Worm (Caenorhabditis elegans) whole organism, young adult: Measurements from ENCODE around the gene F07F6.1.

ENCODE experiments used
- B0336.3 ChIP-seq: fragments of 200-800 bp; sonication (Bioruptor generic); IDR thresholded peaks from 2 replicates; pipeline ENCODE4 v1.3.6; 2022; ENCODE audit warnings: missing genetic modification characterization, missing compliant biosample characterization
- C06A6.2 ChIP-seq: fragments of 200-800 bp; sonication (Bioruptor generic); conservative IDR thresholded peaks from 2 replicates; pipeline ENCODE4 v1.3.6; 2022; ENCODE audit warnings: missing genetic modification characterization, missing compliant biosample characterization
- C17E4.6 ChIP-seq: fragments of 200-800 bp; sonication (Bioruptor generic); IDR thresholded peaks from 2 replicates; pipeline ENCODE4 v1.3.6; 2022; ENCODE audit warnings: missing genetic modification reagents, missing genetic modification characterization, missing compliant biosample characterization
- D2030.7 ChIP-seq: fragments of 200-800 bp; sonication (Bioruptor generic); IDR thresholded peaks from 2 replicates; pipeline ENCODE4 v1.3.6; 2022; ENCODE audit warnings: missing genetic modification reagents, missing genetic modification characterization, missing compliant biosample characterization
- F37B4.10 ChIP-seq: fragments of 200-800 bp; sonication (Bioruptor generic); IDR thresholded peaks from 2 replicates; pipeline ENCODE4 v1.3.6; 2022; ENCODE audit warnings: missing genetic modification characterization, missing compliant biosample characterization
- F39B2.1 ChIP-seq: fragments of 200-800 bp; sonication (Bioruptor generic); IDR thresholded peaks from 2 replicates; pipeline ENCODE4 v1.3.6; 2022; ENCODE audit warnings: missing genetic modification reagents, missing genetic modification characterization, missing compliant biosample characterization
- F49E8.2 ChIP-seq: sonication (generic microtip); optimal IDR thresholded peaks from 3 replicates; lab custom pipeline; 2017; ENCODE audit warnings: missing genetic modification characterization, mild to moderate bottlenecking, missing compliant biosample characterization, antibody characterized with exemption, moderate library complexity; ENCODE audit not compliant: insufficient read depth
- F52B5.7 ChIP-seq: sonication (generic microtip); optimal IDR thresholded peaks from 2 replicates; lab custom pipeline; 2016; ENCODE audit warnings: mild to moderate bottlenecking, missing genetic modification characterization, missing compliant biosample characterization
- F57A8.1 ChIP-seq: fragments of 200-800 bp; sonication (Bioruptor generic); optimal IDR thresholded peaks from 2 replicates; lab custom pipeline; 2018; ENCODE audit warnings: mild to moderate bottlenecking, missing genetic modification characterization, moderate library complexity, missing compliant biosample characterization
- K12H6.12 ChIP-seq: fragments of 200-800 bp; sonication (Bioruptor generic); optimal IDR thresholded peaks from 2 replicates; lab custom pipeline; 2018; ENCODE audit warnings: mild to moderate bottlenecking, missing genetic modification characterization, missing compliant biosample characterization
- aptf-2 ChIP-seq: fragments of 200-800 bp; sonication (Bioruptor generic); conservative IDR thresholded peaks from 2 replicates; pipeline ENCODE4 v1.3.6; 2022; ENCODE audit warnings: missing genetic modification reagents, missing genetic modification characterization, missing compliant biosample characterization
- aptf-3 ChIP-seq: fragments of 200-800 bp; sonication (Bioruptor generic); IDR thresholded peaks from 2 replicates; pipeline ENCODE4 v1.3.6; 2022; ENCODE audit warnings: missing genetic modification characterization, missing compliant biosample characterization
- athp-1 ChIP-seq: sonication (generic microtip); optimal IDR thresholded peaks from 2 replicates; lab custom pipeline; 2017; ENCODE audit warnings: mild to moderate bottlenecking, missing genetic modification characterization, missing compliant biosample characterization
- attf-3 ChIP-seq: fragments of 200-800 bp; sonication (Bioruptor generic); conservative IDR thresholded peaks from 2 replicates; pipeline ENCODE4 v1.3.6; 2022; ENCODE audit warnings: missing genetic modification reagents, missing genetic modification characterization, missing compliant biosample characterization
- bed-1 ChIP-seq: fragments of 200-800 bp; sonication (Bioruptor generic); IDR thresholded peaks from 2 replicates; pipeline ENCODE4 v1.3.6; 2022; ENCODE audit warnings: missing genetic modification reagents, missing genetic modification characterization, missing compliant biosample characterization
- ccch-3 ChIP-seq: fragments of 200-800 bp; sonication (Bioruptor generic); optimal IDR thresholded peaks from 2 replicates; lab custom pipeline; 2018; ENCODE audit warnings: mild to moderate bottlenecking, missing genetic modification characterization, missing compliant biosample characterization
- ceh-100 ChIP-seq: fragments of 200-800 bp; sonication (Bioruptor generic); IDR thresholded peaks from 2 replicates; pipeline ENCODE4 v1.3.6; 2022; ENCODE audit warnings: missing genetic modification reagents, missing genetic modification characterization, missing compliant biosample characterization
- chd-7 ChIP-seq: sonication (generic microtip); optimal IDR thresholded peaks from 2 replicates; lab custom pipeline; 2016; ENCODE audit warnings: mild to moderate bottlenecking, missing genetic modification characterization, moderate library complexity, missing compliant biosample characterization
- dpff-1 ChIP-seq: sonication (generic microtip); optimal IDR thresholded peaks from 2 replicates; lab custom pipeline; 2017; ENCODE audit warnings: mild to moderate bottlenecking, missing genetic modification characterization, missing compliant biosample characterization
- egl-18 ChIP-seq: fragments of 200-800 bp; sonication (Bioruptor generic); IDR thresholded peaks from 2 replicates; pipeline ENCODE4 v1.3.6; 2022; ENCODE audit warnings: missing genetic modification reagents, missing genetic modification characterization, missing compliant biosample characterization
- egl-44 ChIP-seq: fragments of 200-800 bp; sonication (Bioruptor generic); IDR thresholded peaks from 2 replicates; pipeline ENCODE4 v1.3.6; 2022; ENCODE audit warnings: missing genetic modification reagents, missing genetic modification characterization, missing compliant biosample characterization
- ets-4 ChIP-seq: fragments of 200-800 bp; sonication (Bioruptor generic); optimal IDR thresholded peaks from 2 replicates; lab custom pipeline; 2018; ENCODE audit warnings: mild to moderate bottlenecking, missing genetic modification characterization, missing compliant biosample characterization
- hmg-20 ChIP-seq: fragments of 200-800 bp; sonication (Bioruptor generic); IDR thresholded peaks from 2 replicates; pipeline ENCODE4 v1.3.6; 2022; ENCODE audit warnings: missing genetic modification reagents, missing genetic modification characterization, missing compliant biosample characterization
- let-607 ChIP-seq, 2 experiments: fragments of 200-800 bp in 1 of 2; sonication (Bioruptor generic) in 1 of 2; sonication (generic microtip) in 1 of 2; optimal IDR thresholded peaks; 2 replicates each; lab custom pipeline; 2016 to 2018; ENCODE audit warnings: mild to moderate bottlenecking in 2 of 2, missing compliant biosample characterization in 2 of 2, missing genetic modification characterization in 2 of 2, moderate library complexity in 2 of 2, missing genotype in 1 of 2
- lin-26 ChIP-seq: fragments of 200-800 bp; sonication (Bioruptor generic); IDR thresholded peaks from 2 replicates; pipeline ENCODE4 v1.3.6; 2022; ENCODE audit warnings: missing genetic modification reagents, missing genetic modification characterization, missing compliant biosample characterization
- lin-40 ChIP-seq: sonication (generic microtip); optimal IDR thresholded peaks from 2 replicates; lab custom pipeline; 2016; ENCODE audit warnings: missing genetic modification characterization, mild to moderate bottlenecking, missing compliant biosample characterization, missing genotype, missing genetic modification reagents
- lin-54 ChIP-seq: fragments of 200-800 bp; sonication (Bioruptor generic); optimal IDR thresholded peaks from 2 replicates; lab custom pipeline; 2018; ENCODE audit warnings: mild to moderate bottlenecking, missing genetic modification characterization, missing compliant biosample characterization
- lsl-1 ChIP-seq: fragments of 200-800 bp; sonication (Bioruptor generic); optimal IDR thresholded peaks from 2 replicates; lab custom pipeline; 2018; ENCODE audit warnings: mild to moderate bottlenecking, missing genetic modification characterization, moderate library complexity, missing compliant biosample characterization
- madf-10 ChIP-seq: sonication (generic microtip); optimal IDR thresholded peaks from 2 replicates; lab custom pipeline; 2016; ENCODE audit warnings: mild to moderate bottlenecking, missing genetic modification characterization, missing compliant biosample characterization
- madf-6 ChIP-seq: fragments of 200-800 bp; sonication (Bioruptor generic); IDR thresholded peaks from 2 replicates; pipeline ENCODE4 v1.3.6; 2022; ENCODE audit warnings: missing genetic modification reagents, missing genetic modification characterization, missing compliant biosample characterization
- madf-8 ChIP-seq: fragments of 200-800 bp; sonication (Bioruptor generic); conservative IDR thresholded peaks from 2 replicates; pipeline ENCODE4 v1.3.6; 2022; ENCODE audit warnings: missing genetic modification reagents, missing genetic modification characterization, missing compliant biosample characterization
- mcd-1 ChIP-seq: fragments of 200-800 bp; sonication (Bioruptor generic); IDR thresholded peaks from 2 replicates; pipeline ENCODE4 v1.3.6; 2022; ENCODE audit warnings: missing genetic modification reagents, missing genetic modification characterization, missing compliant biosample characterization
- mes-4 ChIP-seq: sonication (generic microtip); optimal IDR thresholded peaks from 2 replicates; lab custom pipeline; 2016; ENCODE audit warnings: missing genotype, missing genetic modification characterization, missing compliant biosample characterization
- nhr-179 ChIP-seq: sonication (generic microtip); optimal IDR thresholded peaks from 2 replicates; lab custom pipeline; 2016; ENCODE audit warnings: mild to moderate bottlenecking, missing genetic modification characterization, missing compliant biosample characterization
- rcor-1 ChIP-seq: fragments of 200-800 bp; sonication (Bioruptor generic); IDR thresholded peaks from 2 replicates; pipeline ENCODE4 v1.3.6; 2022; ENCODE audit warnings: missing genetic modification reagents, missing genetic modification characterization, missing compliant biosample characterization
- snpc-1.3 ChIP-seq: sonication (generic microtip); optimal IDR thresholded peaks from 2 replicates; lab custom pipeline; 2017; ENCODE audit warnings: missing genetic modification characterization, mild to moderate bottlenecking, missing compliant biosample characterization, antibody characterized with exemption, moderate library complexity, missing genotype, missing genetic modification reagents; ENCODE audit not compliant: insufficient read depth
- snpc-4 ChIP-seq, 5 experiments: fragments of 150-350 bp in 1 of 5; sonication (generic microtip) in 4 of 5; optimal IDR thresholded peaks; 2 replicates each; lab custom pipeline; 2014 to 2018; ENCODE audit warnings: missing genetic modification characterization in 5 of 5, missing biosample characterization in 3 of 5, antibody characterized with exemption in 2 of 5, mild to moderate bottlenecking in 2 of 5, missing compliant biosample characterization in 2 of 5, missing genotype in 2 of 5, moderate library complexity in 2 of 5, missing genetic modification reagents in 1 of 5
- tlf-1 ChIP-seq: fragments of 200-800 bp; sonication (Bioruptor generic); optimal IDR thresholded peaks from 2 replicates; lab custom pipeline; 2018; ENCODE audit warnings: mild to moderate bottlenecking, missing genetic modification characterization, missing compliant biosample characterization
- ztf-3 ChIP-seq: fragments of 200-800 bp; sonication (Bioruptor generic); optimal IDR thresholded peaks from 2 replicates; lab custom pipeline; 2018; ENCODE audit warnings: mild to moderate bottlenecking, missing genetic modification characterization, missing compliant biosample characterization

The F07F6.1 gene

DNA sequence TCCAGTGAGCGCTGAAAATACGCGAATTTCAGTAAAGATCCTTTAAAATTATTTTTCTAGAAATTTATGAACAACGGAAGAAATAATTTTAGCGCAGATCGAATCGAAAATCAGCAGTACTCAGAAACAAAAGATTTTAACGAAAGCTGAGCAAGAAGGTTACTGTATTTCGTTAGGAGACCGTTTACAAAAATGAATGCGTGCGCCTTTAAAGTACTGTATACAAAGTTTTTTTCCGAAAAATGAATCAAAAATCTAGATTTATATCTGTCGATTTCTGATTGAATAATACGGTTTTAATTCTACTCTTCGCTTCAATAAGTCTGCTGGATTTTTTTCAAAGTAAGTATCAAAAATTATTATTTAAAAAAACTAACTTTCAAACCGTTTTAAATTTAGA, 23.6 kb upstream of the F07F6.1 start, which contains the start of the genes EEED8.14 and EEED8.3 (continued):
- TF ChIP-seq lin-54 (GFP tag; lab: Kevin White, UChicago) (peak; percentile 13), madf-10 (tag; lab: Kevin White, UChicago) (no peak), aptf-2 (no peak), F57A8.1 (GFP tag; lab: Kevin White, UChicago) (no peak), lsl-1 (GFP tag; lab: Kevin White, UChicago) (peak; percentile 90), F49E8.2 (tag; lab: Kevin White, UChicago) (no peak), hmg-20 (GFP tag; lab: Robert Waterston, UW) (no peak), ets-4 (no peak), snpc-1.3 (peak; percentile 0), madf-6 (GFP tag; lab: Robert Waterston, UW) (peak; percentile 80), mcd-1 (no peak)

DNA sequence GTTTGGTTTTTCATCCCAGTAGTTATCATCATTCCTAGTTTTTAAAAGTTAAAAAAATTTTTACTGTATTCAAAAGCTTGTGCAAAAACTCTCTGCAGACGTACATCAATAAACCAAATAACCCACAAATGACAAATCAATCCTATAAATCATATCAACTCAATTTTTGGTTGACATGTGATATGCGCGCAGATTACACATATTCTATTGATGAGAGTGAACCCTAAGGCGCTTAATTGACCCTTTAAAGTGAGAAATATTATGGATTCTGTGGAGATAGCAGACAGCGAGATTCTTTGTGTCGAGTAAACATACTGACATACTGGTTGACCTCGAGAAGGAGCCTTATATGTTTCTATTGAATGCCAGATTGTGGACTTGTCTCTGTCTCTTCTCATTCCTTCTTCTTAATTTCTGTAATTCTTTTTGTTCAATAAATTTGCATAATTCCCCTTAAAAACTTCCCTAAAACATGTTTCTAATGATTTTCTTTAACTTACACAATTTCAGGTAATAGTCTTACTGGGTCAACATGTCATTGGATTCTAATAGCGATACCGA, 21.4 kb upstream of the F07F6.1 start, which contains the start of gene EEED8.2:
TSS of gene EEED8.2 (plus strand) at position 511 of the 561 bp plus-strand sequence.
- TF ChIP-seq egl-18 (no peak), ccch-3 (GFP tag; lab: Kevin White, UChicago) (no peak), egl-44 (GFP tag; lab: Robert Waterston, UW) (no peak), F52B5.7 (tag; lab: Kevin White, UChicago) (no peak), snpc-1.3 (no peak), rcor-1 (GFP tag; lab: Robert Waterston, UW) (no peak), ceh-100 (GFP tag; lab: Robert Waterston, UW) (no peak), F39B2.1 (no peak), athp-1 (tag; lab: Kevin White, UChicago) (no peak), madf-8 (GFP tag; lab: Robert Waterston, UW) (no peak), lin-26 (no peak), B0336.3 (GFP tag; lab: Robert Waterston, UW) (no peak), tlf-1 (GFP tag; lab: Kevin White, UChicago) (no peak), D2030.7 (GFP tag; lab: Robert Waterston, UW) (no peak), dpff-1 (tag; lab: Kevin White, UChicago) (no peak)

DNA sequence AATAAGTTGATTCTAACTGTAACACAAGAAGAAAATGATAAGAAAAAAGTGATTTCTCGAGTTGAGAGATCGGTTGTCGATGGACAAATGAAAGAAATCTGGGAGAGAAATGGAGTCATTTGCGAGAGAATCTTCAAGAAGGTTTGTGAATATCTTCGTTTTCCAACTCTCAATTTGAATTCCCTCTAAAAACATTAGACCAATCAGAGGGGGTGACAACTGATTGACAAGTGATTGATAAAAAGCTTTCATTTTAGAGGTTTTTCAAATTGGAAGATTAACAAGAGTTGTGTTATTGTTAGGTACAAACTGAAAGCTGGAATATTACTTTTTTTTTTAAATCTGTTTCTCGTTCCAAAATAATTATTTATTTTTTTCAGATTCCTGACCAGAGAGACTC, 19.8 kb upstream of the F07F6.1 start:
- no peak for TF ChIP-seq B0336.3 (GFP tag; lab: Robert Waterston, UW)
- no peak for TF ChIP-seq athp-1 (tag; lab: Kevin White, UChicago)
- TF ChIP-seq ztf-3 (GFP tag; lab: Kevin White, UChicago) = no peak
- TF ChIP-seq snpc-4 (GFP tag; optimal IDR thresholded peaks at IDR 0.05; lab: Kevin White, UChicago) = no peak
- TF ChIP-seq snpc-4 (tag; optimal IDR thresholded peaks at IDR 0.05; lab: Kevin White, UChicago) = no peak
- TF ChIP-seq nhr-179 (tag; lab: Kevin White, UChicago) = no peak
- TF ChIP-seq madf-10 (tag; lab: Kevin White, UChicago) = no peak
- no peak for TF ChIP-seq C17E4.6 (GFP tag; lab: Robert Waterston, UW)
- TF ChIP-seq K12H6.12 = no peak
- no peak for TF ChIP-seq bed-1 (GFP tag; lab: Robert Waterston, UW)
- TF ChIP-seq lin-40 (tag; lab: Kevin White, UChicago) = no peak

DNA sequence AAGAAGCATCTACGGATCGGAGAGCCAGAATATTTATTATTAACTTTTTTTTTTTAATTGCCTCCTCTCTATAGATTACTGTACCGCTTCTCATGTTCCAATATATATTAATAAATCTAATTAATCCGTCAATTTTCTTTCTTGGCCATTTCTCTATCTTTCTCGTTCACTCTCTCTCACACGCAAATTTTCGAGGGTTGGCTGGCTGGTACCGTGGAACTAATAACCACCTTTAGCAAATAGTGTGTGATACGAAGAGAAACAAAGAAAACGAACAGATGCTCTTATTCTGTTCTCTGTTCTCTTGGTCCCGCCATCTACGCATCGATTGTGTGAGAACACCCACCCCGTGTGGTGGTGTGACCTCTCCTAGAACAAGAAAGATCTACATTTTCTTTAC, 19.4 kb upstream of the F07F6.1 start:
- TF ChIP-seq attf-3 (GFP tag; lab: Robert Waterston, UW) (no peak), F39B2.1 (no peak), aptf-3 (GFP tag; lab: Robert Waterston, UW) (no peak), let-607 (tag; optimal IDR thresholded peaks at IDR 0.05; lab: Kevin White, UChicago) (no peak), chd-7 (tag; lab: Kevin White, UChicago) (no peak), mes-4 (tag; lab: Kevin White, UChicago) (no peak), ccch-3 (GFP tag; lab: Kevin White, UChicago) (no peak), C06A6.2 (GFP tag; lab: Robert Waterston, UW) (no peak), madf-6 (GFP tag; lab: Robert Waterston, UW) (no peak), F37B4.10 (no peak)
